Worm (Caenorhabditis elegans) whole organism, L1 larva: ENCODE data around the gene hlh-25.

Experiments used
- elt-2 ChIP-seq: sonication (generic microtip); optimal IDR thresholded peaks from 2 replicates; lab custom pipeline; 2016; ENCODE audit warnings: missing genetic modification characterization, mild to moderate bottlenecking, inconsistent platforms, missing compliant biosample characterization, missing genetic modification reagents
- sox-4 ChIP-seq: sonication (generic microtip); optimal IDR thresholded peaks from 2 replicates; lab custom pipeline; 2016; ENCODE audit warnings: missing genetic modification characterization, missing compliant biosample characterization

ce11 chrII:5565082-5565623 is 30.1 kb downstream of the hlh-25 start:
- no peak for TF ChIP-seq sox-4
- no peak for TF ChIP-seq elt-2 (tag; lab: Kevin White, UChicago)
